Worm (Caenorhabditis elegans) whole organism, L3 larva: ENCODE data around the gene T04F3.5.
A peak's percentile ranks its signal among the peaks of the same experiment; 100 is the strongest.

ENCODE experiments used
- R02D3.7 ChIP-seq: fragments of 150-350 bp; optimal IDR thresholded peaks from 2 replicates; lab custom pipeline; 2014; ENCODE audit warnings: missing biosample characterization, missing genetic modification characterization
- ZK546.5 ChIP-seq: sonication (generic microtip); optimal IDR thresholded peaks from 2 replicates; lab custom pipeline; 2017; ENCODE audit warnings: missing biosample characterization, missing genetic modification characterization
- aly-2 ChIP-seq: fragments of 150-350 bp; optimal IDR thresholded peaks from 2 replicates; lab custom pipeline; 2014; ENCODE audit warnings: missing biosample characterization, missing genetic modification characterization
- ama-1 ChIP-seq: fragments of 150-350 bp; optimal IDR thresholded peaks from 2 replicates; lab custom pipeline; 2018
- ceh-16 ChIP-seq: sonication (generic microtip); optimal IDR thresholded peaks from 2 replicates; lab custom pipeline; 2017; ENCODE audit warnings: missing biosample characterization, missing genetic modification characterization
- ceh-28 ChIP-seq: fragments of 150-350 bp; optimal IDR thresholded peaks from 2 replicates; lab custom pipeline; 2014; ENCODE audit warnings: missing biosample characterization, missing genetic modification reagents, missing genetic modification characterization
- ceh-82 ChIP-seq: fragments of 150-350 bp; optimal IDR thresholded peaks from 2 replicates; lab custom pipeline; 2014; ENCODE audit warnings: missing biosample characterization, missing genetic modification characterization
- ceh-9 ChIP-seq: sonication (generic microtip); optimal IDR thresholded peaks from 2 replicates; lab custom pipeline; 2018; ENCODE audit warnings: missing biosample characterization, missing genetic modification characterization
- daf-12 ChIP-seq: fragments of 150-350 bp; optimal IDR thresholded peaks from 2 replicates; lab custom pipeline; 2014; ENCODE audit warnings: missing biosample characterization, missing genetic modification reagents, missing genetic modification characterization
- egl-27 ChIP-seq: sonication (generic microtip); optimal IDR thresholded peaks from 4 replicates; lab custom pipeline; 2017; ENCODE audit warnings: missing biosample characterization, missing genetic modification reagents, missing genetic modification characterization
- egl-5 ChIP-seq: fragments of 150-350 bp; optimal IDR thresholded peaks from 2 replicates; lab custom pipeline; 2017; ENCODE audit warnings: missing biosample characterization, missing genetic modification reagents, missing genetic modification characterization, inconsistent platforms
- elt-1 ChIP-seq: fragments of 150-350 bp; optimal IDR thresholded peaks from 2 replicates; lab custom pipeline; 2014; ENCODE audit warnings: missing biosample characterization, missing genetic modification characterization
- elt-3 ChIP-seq, 3 experiments: fragments of 150-350 bp in 1 of 3; sonication (generic microtip) in 2 of 3; optimal IDR thresholded peaks; 2 replicates in 2 of 3; 4 replicates in 1 of 3; lab custom pipeline; 2014 to 2017; ENCODE audit warnings: missing biosample characterization in 3 of 3, missing genetic modification characterization in 3 of 3
- eor-1 ChIP-seq, 2 experiments: fragments of 150-350 bp; optimal IDR thresholded peaks; 2 replicates each; lab custom pipeline; 2014 to 2018; ENCODE audit warnings: missing biosample characterization in 2 of 2, missing genetic modification characterization in 2 of 2
- fkh-2 ChIP-seq: fragments of 150-350 bp; optimal IDR thresholded peaks from 2 replicates; lab custom pipeline; 2014; ENCODE audit warnings: missing biosample characterization, missing genetic modification reagents, missing genetic modification characterization
- hmg-11 ChIP-seq: sonication (generic microtip); optimal IDR thresholded peaks from 2 replicates; lab custom pipeline; 2016; ENCODE audit warnings: missing genetic modification characterization, missing compliant biosample characterization
- lin-15B ChIP-seq: fragments of 150-350 bp; optimal IDR thresholded peaks from 2 replicates; lab custom pipeline; 2014; ENCODE audit warnings: missing biosample characterization, missing genetic modification characterization
- mml-1 ChIP-seq: fragments of 150-350 bp; sonication (generic microtip); optimal IDR thresholded peaks from 3 replicates; lab custom pipeline; 2014; ENCODE audit warnings: missing biosample characterization, missing genetic modification characterization
- nfya-1 ChIP-seq: sonication (generic microtip); optimal IDR thresholded peaks from 2 replicates; lab custom pipeline; 2017; ENCODE audit warnings: missing genetic modification characterization, mild to moderate bottlenecking, missing compliant biosample characterization, antibody characterized with exemption, moderate library complexity; ENCODE audit not compliant: insufficient read depth
- nhr-11 ChIP-seq: fragments of 150-350 bp; optimal IDR thresholded peaks from 2 replicates; lab custom pipeline; 2014; ENCODE audit warnings: missing biosample characterization, missing genetic modification characterization
- nhr-12 ChIP-seq: fragments of 150-350 bp; optimal IDR thresholded peaks from 2 replicates; lab custom pipeline; 2014; ENCODE audit warnings: missing biosample characterization, missing genetic modification characterization
- nhr-23 ChIP-seq: fragments of 150-350 bp; optimal IDR thresholded peaks from 2 replicates; lab custom pipeline; 2014; ENCODE audit warnings: missing biosample characterization, missing genetic modification reagents, missing genetic modification characterization
- nhr-237 ChIP-seq: fragments of 150-350 bp; optimal IDR thresholded peaks from 2 replicates; lab custom pipeline; 2014; ENCODE audit warnings: missing biosample characterization, missing genetic modification characterization
- nhr-25 ChIP-seq: sonication (generic microtip); optimal IDR thresholded peaks from 2 replicates; lab custom pipeline; 2017; ENCODE audit warnings: missing biosample characterization, missing genetic modification characterization
- nhr-28 ChIP-seq: fragments of 150-350 bp; optimal IDR thresholded peaks from 2 replicates; lab custom pipeline; 2014; ENCODE audit warnings: missing biosample characterization, missing genetic modification characterization
- nhr-43 ChIP-seq: sonication (generic microtip); optimal IDR thresholded peaks from 2 replicates; lab custom pipeline; 2016; ENCODE audit warnings: mild to moderate bottlenecking, missing genetic modification characterization, missing compliant biosample characterization; ENCODE audit not compliant: poor library complexity, severe bottlenecking
- nhr-67 ChIP-seq: fragments of 150-350 bp; optimal IDR thresholded peaks from 2 replicates; lab custom pipeline; 2014; ENCODE audit warnings: missing biosample characterization, missing genetic modification characterization
- nhr-76 ChIP-seq: fragments of 150-350 bp; sonication (generic microtip); optimal IDR thresholded peaks from 5 replicates; lab custom pipeline; 2014; ENCODE audit warnings: missing biosample characterization, missing genetic modification characterization
- nhr-77 ChIP-seq: fragments of 150-350 bp; optimal IDR thresholded peaks from 2 replicates; lab custom pipeline; 2014; ENCODE audit warnings: missing biosample characterization, missing genetic modification characterization
- pqm-1 ChIP-seq: fragments of 150-350 bp; optimal IDR thresholded peaks from 2 replicates; lab custom pipeline; 2017; ENCODE audit warnings: missing biosample characterization, missing genetic modification characterization, inconsistent platforms
- snpc-4 ChIP-seq: fragments of 150-350 bp; optimal IDR thresholded peaks from 2 replicates; lab custom pipeline; 2014; ENCODE audit warnings: missing biosample characterization, missing genetic modification characterization
- tbx-2 ChIP-seq: sonication (generic microtip); optimal IDR thresholded peaks from 2 replicates; lab custom pipeline; 2016; ENCODE audit warnings: mild to moderate bottlenecking, missing genetic modification characterization, missing compliant biosample characterization
- unc-39 ChIP-seq: sonication (generic microtip); optimal IDR thresholded peaks from 4 replicates; lab custom pipeline; 2017; ENCODE audit warnings: missing biosample characterization, missing genetic modification characterization
- unc-62 ChIP-seq: fragments of 150-350 bp; sonication (generic microtip); optimal IDR thresholded peaks from 4 replicates; lab custom pipeline; 2014; ENCODE audit warnings: missing biosample characterization, missing genetic modification reagents, missing genetic modification characterization
- ztf-11 ChIP-seq: fragments of 150-350 bp; optimal IDR thresholded peaks from 2 replicates; lab custom pipeline; 2014; ENCODE audit warnings: missing biosample characterization, missing genetic modification characterization
- ztf-4 ChIP-seq: fragments of 150-350 bp; optimal IDR thresholded peaks from 2 replicates; lab custom pipeline; 2014; ENCODE audit warnings: missing biosample characterization, missing genetic modification characterization

T04F3.5 gene

DNA sequence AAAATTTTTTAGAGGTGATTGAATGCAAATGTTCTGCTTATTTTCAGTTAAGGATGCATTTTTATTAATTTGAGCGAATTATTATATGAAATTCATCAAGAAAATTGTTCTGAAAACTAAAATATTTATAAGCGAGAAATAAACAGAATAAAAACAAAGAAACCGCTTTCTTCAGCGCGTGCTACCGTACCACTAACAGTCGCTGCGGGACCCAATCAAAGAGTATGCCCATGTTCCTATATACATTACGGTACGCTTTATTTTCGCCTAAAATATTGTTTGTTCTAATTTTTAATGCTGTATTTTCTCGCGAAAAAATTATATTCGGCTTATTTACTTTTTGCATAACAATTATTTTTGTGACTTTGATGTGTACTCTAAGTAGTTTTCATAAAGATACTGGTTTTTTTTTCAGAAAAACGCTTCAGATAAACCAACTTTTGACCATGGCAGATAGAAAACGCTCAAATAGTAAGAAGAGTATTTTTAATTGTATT is 27.3 kb downstream of the T04F3.5 start, which contains the start of gene F55A11.8:
Gene F55A11.8, plus strand, starts transcription at position 447 of the 497 bp plus-strand sequence.
- TF ChIP-seq ceh-82 (no peak), ZK546.5 (tag; lab: Kevin White, UChicago) (no peak), nhr-12 (tag; lab: Kevin White, UChicago) (no peak), nhr-28 (tag; lab: Kevin White, UChicago) (no peak), ztf-4 (no peak), nhr-23 (no peak), pqm-1 (tag; lab: Kevin White, UChicago) (no peak), nhr-43 (no peak), unc-39 (tag; lab: Kevin White, UChicago) (no peak), snpc-4 (tag; lab: Kevin White, UChicago) (no peak), R02D3.7 (no peak), daf-12 (tag; lab: Kevin White, UChicago) (no peak), nhr-67 (tag; lab: Kevin White, UChicago) (no peak), ama-1 (lab: Kevin White, UChicago) (no peak)

DNA sequence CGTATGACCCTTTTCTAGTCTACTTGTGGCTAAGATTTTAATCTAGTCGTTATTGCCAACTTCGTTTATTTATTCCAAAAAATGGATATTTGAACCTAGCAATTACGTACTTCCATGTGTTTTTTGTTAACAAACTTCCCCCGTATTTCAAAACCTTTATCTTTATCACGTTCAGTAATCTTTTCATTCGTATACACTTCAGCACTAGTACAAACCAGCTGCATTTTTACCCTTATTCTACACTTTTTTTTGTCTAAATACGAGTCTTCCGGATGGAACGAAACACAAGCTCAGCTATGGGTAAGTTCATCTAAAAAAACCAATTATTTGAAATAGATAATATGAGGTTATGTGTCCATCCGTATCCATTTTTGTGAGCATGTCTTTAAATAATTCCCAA is 29.0 kb downstream of the T04F3.5 start, which contains the start of gene D2023.1:
Gene D2023.1, plus strand, starts transcription at position 77 of the 400 bp plus-strand sequence.
- TF ChIP-seq fkh-2 (tag; lab: Kevin White, UChicago) (no peak), elt-1 (tag; lab: Kevin White, UChicago) (no peak), R02D3.7 (no peak), nhr-77 (tag; lab: Kevin White, UChicago) (no peak), ama-1 (lab: Kevin White, UChicago) (no peak), nhr-11 (tag; lab: Kevin White, UChicago) (no peak), lin-15B (no peak), nhr-12 (tag; lab: Kevin White, UChicago) (no peak), nhr-237 (no peak), unc-62 (GFP tag; lab: Kevin White, UChicago) (no peak), egl-27 (no peak), ceh-9 (tag; lab: Kevin White, UChicago) (no peak), pqm-1 (tag; lab: Kevin White, UChicago) (no peak), nhr-28 (tag; lab: Kevin White, UChicago) (no peak), eor-1 (tag; optimal IDR thresholded peaks at IDR 0.05; lab: Kevin White, UChicago) (no peak), nhr-43 (no peak), nhr-23 (no peak), ceh-16 (tag; lab: Kevin White, UChicago) (no peak)

DNA sequence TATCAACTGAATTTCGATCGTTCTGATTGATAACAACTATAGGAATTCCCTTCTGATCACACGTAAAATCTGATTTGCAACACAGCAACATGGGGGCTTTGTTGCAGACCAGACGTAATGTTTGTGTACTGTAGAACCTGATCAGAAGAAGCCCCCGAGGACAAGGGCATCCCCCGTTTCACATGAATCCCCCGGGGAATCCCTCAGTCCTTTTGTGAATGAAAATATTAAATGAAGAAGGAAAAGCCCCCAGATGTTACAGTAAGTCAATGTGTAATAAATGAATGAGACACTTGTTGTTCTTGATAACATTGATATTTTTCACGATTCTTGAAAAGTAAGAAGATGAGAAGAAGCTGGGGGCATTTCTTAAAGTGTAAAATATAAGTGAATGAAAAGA is 33.7 kb downstream of the T04F3.5 start:
- TF ChIP-seq ztf-11 (tag; lab: Kevin White, UChicago) (no peak), ceh-9 (tag; lab: Kevin White, UChicago) (no peak), unc-62 (GFP tag; lab: Kevin White, UChicago) (no peak), ztf-4 (no peak), ceh-16 (tag; lab: Kevin White, UChicago) (no peak), nhr-23 (no peak), nhr-43 (peak; percentile 52), nhr-28 (tag; lab: Kevin White, UChicago) (no peak), unc-39 (tag; lab: Kevin White, UChicago) (no peak), nhr-76 (tag; lab: Kevin White, UChicago) (no peak), fkh-2 (tag; lab: Kevin White, UChicago) (no peak), tbx-2 (no peak), hmg-11 (tag; lab: Kevin White, UChicago) (no peak), egl-5 (tag; lab: Kevin White, UChicago) (no peak), nhr-12 (tag; lab: Kevin White, UChicago) (no peak), nhr-25 (tag; lab: Kevin White, UChicago) (peak; percentile 64), R02D3.7 (no peak)

DNA sequence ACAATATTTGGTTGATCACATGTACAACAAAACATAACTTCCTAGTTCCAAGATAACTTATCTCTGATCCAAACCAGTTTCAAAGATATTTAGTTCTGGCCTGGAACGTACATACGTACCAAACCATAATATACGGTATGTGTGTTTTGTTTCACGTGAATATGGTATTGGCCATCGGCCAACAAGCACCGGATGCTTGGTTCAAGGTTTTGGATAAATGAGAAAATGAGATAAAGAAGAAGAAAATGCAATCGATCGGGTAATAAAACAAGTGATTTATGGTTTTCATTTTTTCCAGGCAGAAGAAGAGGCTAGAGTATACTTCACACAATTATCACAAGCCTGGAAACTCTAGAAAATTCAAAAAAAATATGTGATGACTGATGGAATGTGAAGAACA is 34.9 kb downstream of the T04F3.5 start:
- no peak for TF ChIP-seq eor-1 (tag; optimal IDR thresholded peaks at IDR 0.05; lab: Kevin White, UChicago)
- TF ChIP-seq ztf-4: no peak
- TF ChIP-seq unc-39 (tag; lab: Kevin White, UChicago): no peak
- no peak for TF ChIP-seq egl-27
- TF ChIP-seq aly-2 (tag; lab: Kevin White, UChicago): no peak
- TF ChIP-seq mml-1 (tag; lab: Kevin White, UChicago): no peak
- TF ChIP-seq nhr-25 (tag; lab: Kevin White, UChicago): peak; percentile 23
- no peak for TF ChIP-seq elt-3 (tag; optimal IDR thresholded peaks at IDR 0.05; lab: Kevin White, UChicago)
- no peak for TF ChIP-seq ama-1 (lab: Kevin White, UChicago)
- no peak for TF ChIP-seq ztf-11 (tag; lab: Kevin White, UChicago)
- TF ChIP-seq egl-5 (tag; lab: Kevin White, UChicago): no peak
- TF ChIP-seq ceh-28 (tag; lab: Kevin White, UChicago): peak; percentile 47
- no peak for TF ChIP-seq nfya-1 (tag; lab: Kevin White, UChicago)
- no peak for TF ChIP-seq tbx-2
- TF ChIP-seq nhr-23: peak; percentile 64
- no peak for TF ChIP-seq nhr-11 (tag; lab: Kevin White, UChicago)
- no peak for TF ChIP-seq daf-12 (tag; lab: Kevin White, UChicago)
